Worm (Caenorhabditis elegans) whole organism, mixed stage, embryonic: ENCODE results near the gene dnj-3.

Experiments
- M03D4.4 ChIP-seq: sonication (generic microtip); optimal IDR thresholded peaks from 2 replicates; lab custom pipeline; 2017; ENCODE audit warnings: mild to moderate bottlenecking, missing genetic modification characterization, missing compliant biosample characterization
- bed-3 ChIP-seq: fragments of 200-800 bp; sonication (Bioruptor generic); optimal IDR thresholded peaks from 3 replicates; lab custom pipeline; 2018; ENCODE audit warnings: mild to moderate bottlenecking, missing genetic modification characterization, moderate library complexity, missing compliant biosample characterization
- blmp-1 ChIP-seq: fragments of 150-350 bp; optimal IDR thresholded peaks from 2 replicates; lab custom pipeline; 2014; ENCODE audit warnings: missing biosample characterization, missing genetic modification characterization
- ceh-39 ChIP-seq: fragments of 150-350 bp; optimal IDR thresholded peaks from 2 replicates; lab custom pipeline; 2014; ENCODE audit warnings: missing biosample characterization, missing genetic modification characterization
- ceh-43 ChIP-seq: fragments of 200-800 bp; sonication (Bioruptor generic); optimal IDR thresholded peaks from 2 replicates; lab custom pipeline; 2018; ENCODE audit warnings: mild to moderate bottlenecking, missing genetic modification characterization, moderate library complexity, missing compliant biosample characterization
- ceh-83 ChIP-seq: fragments of 200-800 bp; sonication (Bioruptor generic); optimal IDR thresholded peaks from 2 replicates; lab custom pipeline; 2018; ENCODE audit warnings: mild to moderate bottlenecking, missing genetic modification characterization, missing compliant biosample characterization
- ces-1 ChIP-seq: fragments of 150-350 bp; optimal IDR thresholded peaks from 2 replicates; lab custom pipeline; 2014; ENCODE audit warnings: missing biosample characterization, missing genetic modification reagents, missing genetic modification characterization
- cnd-1 ChIP-seq: fragments of 200-800 bp; sonication (Bioruptor generic); optimal IDR thresholded peaks from 2 replicates; lab custom pipeline; 2018; ENCODE audit warnings: mild to moderate bottlenecking, missing genetic modification characterization, missing compliant biosample characterization
- drap-1 ChIP-seq: fragments of 200-800 bp; sonication (Bioruptor generic); optimal IDR thresholded peaks from 3 replicates; lab custom pipeline; 2018; ENCODE audit warnings: mild to moderate bottlenecking, missing genetic modification characterization, missing compliant biosample characterization
- elt-1 ChIP-seq: sonication (generic microtip); optimal IDR thresholded peaks from 2 replicates; lab custom pipeline; 2017; ENCODE audit warnings: missing genetic modification characterization, mild to moderate bottlenecking, missing compliant biosample characterization, antibody characterized with exemption, moderate library complexity, borderline replicate concordance; ENCODE audit not compliant: insufficient read depth
- elt-3 ChIP-seq: fragments of 150-350 bp; optimal IDR thresholded peaks from 2 replicates; lab custom pipeline; 2014; ENCODE audit warnings: missing biosample characterization, missing genetic modification characterization
- flh-1 ChIP-seq: fragments of 200-800 bp; sonication (Bioruptor generic); optimal IDR thresholded peaks from 2 replicates; lab custom pipeline; 2018; ENCODE audit warnings: mild to moderate bottlenecking, missing genetic modification characterization, moderate library complexity, missing compliant biosample characterization
- ham-2 ChIP-seq: fragments of 200-800 bp; sonication (Bioruptor generic); optimal IDR thresholded peaks from 2 replicates; lab custom pipeline; 2018; ENCODE audit warnings: mild to moderate bottlenecking, missing genetic modification characterization, missing compliant biosample characterization
- hlh-1 ChIP-seq: fragments of 150-350 bp; optimal IDR thresholded peaks from 2 replicates; lab custom pipeline; 2014; ENCODE audit warnings: missing biosample characterization, missing genetic modification reagents, missing genetic modification characterization
- lin-13 ChIP-seq: fragments of 150-350 bp; optimal IDR thresholded peaks from 2 replicates; lab custom pipeline; 2014; ENCODE audit warnings: missing biosample characterization, missing genetic modification characterization
- lin-32 ChIP-seq: fragments of 200-800 bp; sonication (Bioruptor generic); optimal IDR thresholded peaks from 2 replicates; lab custom pipeline; 2018; ENCODE audit warnings: mild to moderate bottlenecking, missing genetic modification characterization, missing compliant biosample characterization
- lsy-2 ChIP-seq: fragments of 150-350 bp; optimal IDR thresholded peaks from 2 replicates; lab custom pipeline; 2014; ENCODE audit warnings: missing biosample characterization, missing genetic modification characterization
- mab-5 ChIP-seq: fragments of 150-350 bp; optimal IDR thresholded peaks from 2 replicates; lab custom pipeline; 2014; ENCODE audit warnings: missing biosample characterization, missing genetic modification characterization
- mep-1 ChIP-seq: fragments of 150-350 bp; optimal IDR thresholded peaks from 2 replicates; lab custom pipeline; 2017; ENCODE audit warnings: missing biosample characterization, missing genetic modification reagents, missing genetic modification characterization, inconsistent platforms
- mls-2 ChIP-seq: sonication (generic microtip); optimal IDR thresholded peaks from 2 replicates; lab custom pipeline; 2016; ENCODE audit warnings: mild to moderate bottlenecking, missing genetic modification characterization, moderate library complexity, missing compliant biosample characterization
- nhr-12 ChIP-seq: fragments of 150-350 bp; optimal IDR thresholded peaks from 2 replicates; lab custom pipeline; 2014; ENCODE audit warnings: missing biosample characterization, missing genetic modification characterization
- nhr-2 ChIP-seq: fragments of 150-350 bp; optimal IDR thresholded peaks from 2 replicates; lab custom pipeline; 2014; ENCODE audit warnings: missing biosample characterization, missing genetic modification characterization
- nhr-237 ChIP-seq: fragments of 150-350 bp; optimal IDR thresholded peaks from 2 replicates; lab custom pipeline; 2014; ENCODE audit warnings: missing biosample characterization, missing genetic modification characterization
- nhr-28 ChIP-seq: fragments of 150-350 bp; optimal IDR thresholded peaks from 2 replicates; lab custom pipeline; 2014; ENCODE audit warnings: missing biosample characterization, missing genetic modification characterization
- nhr-76 ChIP-seq: sonication (generic microtip); optimal IDR thresholded peaks from 2 replicates; lab custom pipeline; 2017; ENCODE audit warnings: missing biosample characterization, missing genetic modification characterization
- pha-4 ChIP-seq: fragments of 150-350 bp; optimal IDR thresholded peaks from 2 replicates; lab custom pipeline; 2018; ENCODE audit warnings: missing biosample characterization, missing genetic modification reagents, missing genetic modification characterization
- sem-2 ChIP-seq: fragments of 200-800 bp; sonication (Bioruptor generic); optimal IDR thresholded peaks from 2 replicates; lab custom pipeline; 2018; ENCODE audit warnings: mild to moderate bottlenecking, missing genetic modification characterization, missing compliant biosample characterization
- snpc-4 ChIP-seq: fragments of 150-350 bp; optimal IDR thresholded peaks from 2 replicates; lab custom pipeline; 2014; ENCODE audit warnings: missing biosample characterization, missing genetic modification characterization
- sptf-1 ChIP-seq: sonication (generic microtip); optimal IDR thresholded peaks from 2 replicates; lab custom pipeline; 2017; ENCODE audit warnings: mild to moderate bottlenecking, missing genetic modification characterization, moderate library complexity, missing compliant biosample characterization
- tbx-8 ChIP-seq: fragments of 200-800 bp; sonication (Bioruptor generic); optimal IDR thresholded peaks from 2 replicates; lab custom pipeline; 2018; ENCODE audit warnings: mild to moderate bottlenecking, missing genetic modification characterization, moderate library complexity, missing compliant biosample characterization
- unc-120 ChIP-seq: sonication (generic microtip); optimal IDR thresholded peaks from 2 replicates; lab custom pipeline; 2017; ENCODE audit warnings: missing genetic modification characterization, missing compliant biosample characterization; ENCODE audit not compliant: poor library complexity, severe bottlenecking
- unc-39 ChIP-seq: fragments of 150-350 bp; optimal IDR thresholded peaks from 2 replicates; lab custom pipeline; 2014; ENCODE audit warnings: missing biosample characterization, missing genetic modification characterization
- unc-62 ChIP-seq: fragments of 150-350 bp; optimal IDR thresholded peaks from 2 replicates; lab custom pipeline; 2014; ENCODE audit warnings: missing biosample characterization, missing genetic modification reagents, missing genetic modification characterization
- zip-8 ChIP-seq: fragments of 150-350 bp; optimal IDR thresholded peaks from 2 replicates; lab custom pipeline; 2014; ENCODE audit warnings: missing biosample characterization, missing genetic modification characterization
- ztf-11 ChIP-seq: fragments of 150-350 bp; optimal IDR thresholded peaks from 2 replicates; lab custom pipeline; 2014; ENCODE audit warnings: missing biosample characterization, missing genetic modification characterization

The dnj-3 gene

DNA sequence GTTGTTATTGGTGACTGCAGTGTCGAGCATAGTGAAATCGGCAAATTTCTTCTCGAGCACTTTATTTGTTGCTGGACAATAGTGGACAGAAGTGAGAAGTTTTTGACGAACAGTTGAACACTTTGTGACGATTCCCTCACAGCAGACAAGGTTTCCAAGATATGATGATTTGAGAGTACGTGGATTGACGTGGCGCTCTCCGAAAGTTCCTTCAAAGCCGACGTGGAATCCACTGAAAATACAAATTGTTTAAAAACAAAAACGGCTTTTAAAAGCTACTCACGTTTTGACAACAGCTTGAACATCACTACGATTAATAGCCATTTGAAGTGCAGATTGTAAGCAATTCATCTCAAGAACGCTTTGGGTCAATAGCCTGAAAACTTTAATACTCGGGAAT is 9.5 kb upstream of the dnj-3 start:
- no peak for TF ChIP-seq hlh-1 (tag; lab: Kevin White, UChicago)
- TF ChIP-seq blmp-1, result no peak
- TF ChIP-seq nhr-237, result no peak
- no peak for TF ChIP-seq ztf-11 (tag; lab: Kevin White, UChicago)
- TF ChIP-seq pha-4, result no peak
- TF ChIP-seq unc-39 (tag; lab: Kevin White, UChicago), result no peak
- no peak for TF ChIP-seq nhr-2
- TF ChIP-seq lin-32, result no peak
- no peak for TF ChIP-seq lsy-2 (tag; lab: Kevin White, UChicago)
- TF ChIP-seq bed-3 (GFP tag; lab: Kevin White, UChicago), result no peak
- TF ChIP-seq elt-1, result no peak
- no peak for TF ChIP-seq ceh-39
- TF ChIP-seq tbx-8, result no peak
- no peak for TF ChIP-seq flh-1 (GFP tag; lab: Kevin White, UChicago)

DNA sequence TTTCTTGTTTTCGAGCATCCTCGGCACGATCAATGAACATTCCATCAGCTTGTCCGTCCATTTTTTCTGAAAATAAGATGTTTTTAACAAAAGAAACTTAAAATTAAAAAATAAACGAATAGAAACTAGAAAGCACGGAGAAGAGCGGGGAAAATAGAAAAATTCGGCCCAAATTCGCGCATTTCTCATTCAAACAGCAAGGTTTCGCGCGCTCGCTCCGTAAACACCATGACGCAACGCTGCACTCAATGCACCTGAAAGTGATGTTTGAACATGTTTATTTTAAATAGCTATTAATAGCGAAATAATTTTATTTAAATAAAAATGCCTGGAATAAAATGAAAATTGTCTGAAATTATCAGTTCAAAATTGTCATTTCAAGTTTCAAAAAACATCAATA is 8.9 kb upstream of the dnj-3 start, which contains the start of the genes mcm-3 and C25D7.15:
TSS of gene mcm-3 (minus strand) at position 66 of the 400 bp plus-strand sequence.
TSS of gene C25D7.15 (plus strand) at position 275 of the 400 bp plus-strand sequence.
- TF ChIP-seq mls-2 (tag; lab: Kevin White, UChicago) (no peak), ces-1 (GFP tag; lab: Kevin White, UChicago) (peak; percentile 11), hlh-1 (tag; lab: Kevin White, UChicago) (no peak), zip-8 (tag; lab: Kevin White, UChicago) (peak; percentile 44), lin-32 (no peak), unc-62 (GFP tag; lab: Kevin White, UChicago) (no peak), nhr-12 (tag; lab: Kevin White, UChicago) (no peak), mep-1 (tag; lab: Kevin White, UChicago) (no peak), sem-2 (GFP tag; lab: Kevin White, UChicago) (no peak), ceh-43 (GFP tag; lab: Kevin White, UChicago) (no peak), pha-4 (no peak), elt-3 (no peak), mab-5 (no peak), blmp-1 (no peak), lsy-2 (tag; lab: Kevin White, UChicago) (peak; percentile 12), ceh-39 (no peak)

- TF ChIP-seq tbx-8 (no peak), flh-1 (GFP tag; lab: Kevin White, UChicago) (no peak), nhr-2 (no peak), ces-1 (GFP tag; lab: Kevin White, UChicago) (no peak), snpc-4 (tag; lab: Kevin White, UChicago) (no peak), unc-120 (tag; lab: Kevin White, UChicago) (no peak), ceh-43 (GFP tag; lab: Kevin White, UChicago) (no peak), ham-2 (GFP tag; lab: Kevin White, UChicago) (no peak), ztf-11 (tag; lab: Kevin White, UChicago) (no peak), nhr-237 (no peak), drap-1 (GFP tag; lab: Kevin White, UChicago) (no peak), nhr-76 (no peak), sem-2 (GFP tag; lab: Kevin White, UChicago) (no peak), unc-62 (GFP tag; lab: Kevin White, UChicago) (no peak)
Measured at ce11 chrV:15060595-15060994, 7.9 kb upstream of the dnj-3 start.

DNA sequence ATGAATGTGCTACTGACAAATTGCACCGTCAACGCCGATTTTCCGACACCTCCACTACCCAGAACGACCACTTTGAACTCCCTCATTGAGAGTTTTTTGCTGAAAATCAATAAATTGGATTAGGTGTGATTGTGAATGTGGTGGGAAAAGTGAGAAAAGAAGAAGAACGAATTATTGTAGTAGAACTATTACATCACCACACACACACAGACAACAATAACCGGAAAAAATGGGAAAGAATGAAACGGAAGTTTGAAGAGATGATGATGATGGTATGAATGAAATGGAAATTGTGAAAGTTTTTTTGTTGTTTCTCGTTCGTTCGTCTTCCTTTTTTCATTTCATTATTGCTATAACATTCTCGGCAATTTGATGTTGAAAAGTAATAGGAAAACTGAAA is 4.5 kb upstream of the dnj-3 start, which contains the start of gene rap-2:
TSS of gene rap-2 (minus strand) at position 101 of the 400 bp plus-strand sequence.
- TF ChIP-seq elt-3 (no peak), ztf-11 (tag; lab: Kevin White, UChicago) (no peak), nhr-28 (tag; lab: Kevin White, UChicago) (no peak)

ce11 chrV:15065068-15065744 is 3.3 kb upstream of the dnj-3 start, which contains the start of gene C25D7.9:
C25D7.9 (plus strand) TSS chrV:15065135.
- TF ChIP-seq elt-3, result no peak
- no peak for TF ChIP-seq hlh-1 (tag; lab: Kevin White, UChicago)
- no peak for TF ChIP-seq snpc-4 (tag; lab: Kevin White, UChicago)
- TF ChIP-seq nhr-76, result no peak
- no peak for TF ChIP-seq elt-1
- TF ChIP-seq nhr-28 (tag; lab: Kevin White, UChicago), result no peak
- TF ChIP-seq ces-1 (GFP tag; lab: Kevin White, UChicago), result peak; percentile 8
- peak; percentile 24 for TF ChIP-seq sptf-1 (tag; lab: Kevin White, UChicago)
- peak; percentile 20 for TF ChIP-seq ceh-39
- TF ChIP-seq blmp-1, result no peak
- TF ChIP-seq ceh-43 (GFP tag; lab: Kevin White, UChicago), result no peak
- TF ChIP-seq bed-3 (GFP tag; lab: Kevin White, UChicago), result no peak
- no peak for TF ChIP-seq lin-13 (tag; lab: Kevin White, UChicago)
- no peak for TF ChIP-seq ham-2 (GFP tag; lab: Kevin White, UChicago)
- no peak for TF ChIP-seq sem-2 (GFP tag; lab: Kevin White, UChicago)
- no peak for TF ChIP-seq nhr-12 (tag; lab: Kevin White, UChicago)
- peak; percentile 13 for TF ChIP-seq mep-1 (tag; lab: Kevin White, UChicago)
- no peak for TF ChIP-seq ztf-11 (tag; lab: Kevin White, UChicago)
- no peak for TF ChIP-seq mab-5
- TF ChIP-seq unc-120 (tag; lab: Kevin White, UChicago), result no peak
- no peak for TF ChIP-seq lin-32
- TF ChIP-seq unc-39 (tag; lab: Kevin White, UChicago), result no peak
- no peak for TF ChIP-seq cnd-1 (tag; lab: Kevin White, UChicago)
- no peak for TF ChIP-seq tbx-8
- peak; percentile 55 for TF ChIP-seq drap-1 (GFP tag; lab: Kevin White, UChicago)
- TF ChIP-seq mls-2 (tag; lab: Kevin White, UChicago), result peak; percentile 51
- peak; percentile 77 for TF ChIP-seq nhr-2
- no peak for TF ChIP-seq flh-1 (GFP tag; lab: Kevin White, UChicago)
- no peak for TF ChIP-seq zip-8 (tag; lab: Kevin White, UChicago)
- TF ChIP-seq unc-62 (GFP tag; lab: Kevin White, UChicago), result no peak
- no peak for TF ChIP-seq M03D4.4 (tag; lab: Kevin White, UChicago)
- no peak for TF ChIP-seq nhr-237
- no peak for TF ChIP-seq ceh-83 (GFP tag; lab: Kevin White, UChicago)
- no peak for TF ChIP-seq lsy-2 (tag; lab: Kevin White, UChicago)
